Fruit fly (Drosophila melanogaster): Measurements from ENCODE around the gene CG14342.

- no peak for TF ChIP-seq CG33017 (tag; optimal IDR thresholded peaks at IDR 0.05)
- no peak for TF ChIP-seq kay (GFP tag; ENCODE audit: borderline replicate concordance)
- TF ChIP-seq tj (GFP tag; optimal IDR thresholded peaks at IDR 0.05) = no peak
- no peak for TF ChIP-seq CG12768 (GFP tag; optimal IDR thresholded peaks at IDR 0.05)
- no peak for TF ChIP-seq Mnt (GFP tag; optimal IDR thresholded peaks at IDR 0.05)
- no peak for TF ChIP-seq CG7101 (tag; optimal IDR thresholded peaks at IDR 0.05)
- TF ChIP-seq pad (GFP tag; optimal IDR thresholded peaks at IDR 0.05) = no peak
- TF ChIP-seq Clk (GFP tag; optimal IDR thresholded peaks at IDR 0.05) = no peak
- no peak for TF ChIP-seq Hr96 (GFP tag; optimal IDR thresholded peaks at IDR 0.05)
- no peak for TF ChIP-seq cic (GFP tag; optimal IDR thresholded peaks at IDR 0.05)
- no peak for TF ChIP-seq toe (GFP tag; optimal IDR thresholded peaks at IDR 0.05)
- TF ChIP-seq Crg-1 (GFP tag; optimal IDR thresholded peaks at IDR 0.05) = no peak
- TF ChIP-seq bab1 (GFP tag; optimal IDR thresholded peaks at IDR 0.05) = no peak
These were observed 47.3 kb upstream of the CG14342 start for dm6 chr2L:1156592-1157249.

Data from whole organism, adult.